Worm (Caenorhabditis elegans) whole organism, midembryonic: ENCODE data around the gene paqr-1.
"Not testable (repeated sequence)": the region's sequence is repeated elsewhere in the genome, so short reads cannot be mapped to it uniquely, and the experiment has no call there.

Experiments
- T22C8.4 ChIP-seq: fragments of 200-800 bp; sonication (Bioruptor generic); IDR thresholded peaks from 2 replicates; pipeline ENCODE4 v1.3.6; 2022; ENCODE audit warnings: missing genetic modification characterization, missing compliant biosample characterization
- cog-1 ChIP-seq: sonication (generic microtip); optimal IDR thresholded peaks from 2 replicates; lab custom pipeline; 2016; ENCODE audit warnings: missing genetic modification characterization, missing compliant biosample characterization
- flt-1 ChIP-seq: fragments of 200-800 bp; sonication (Bioruptor generic); IDR thresholded peaks from 2 replicates; pipeline ENCODE4 v1.3.6; 2022; ENCODE audit warnings: missing genetic modification characterization, missing compliant biosample characterization
- klf-2 ChIP-seq: fragments of 200-800 bp; sonication (Bioruptor generic); conservative IDR thresholded peaks from 2 replicates; pipeline ENCODE4 v1.3.6; 2022; ENCODE audit warnings: missing genetic modification reagents, missing genetic modification characterization, missing compliant biosample characterization
- med-1 ChIP-seq: sonication (generic microtip); optimal IDR thresholded peaks from 2 replicates; lab custom pipeline; 2017; ENCODE audit warnings: missing genetic modification characterization, mild to moderate bottlenecking, missing compliant biosample characterization, antibody characterized with exemption, missing genetic modification reagents; ENCODE audit not compliant: insufficient read depth
- ref-1 ChIP-seq: fragments of 200-800 bp; sonication (Bioruptor generic); conservative IDR thresholded peaks from 2 replicates; pipeline ENCODE4 v1.3.6; 2022; ENCODE audit warnings: missing genetic modification reagents, missing genetic modification characterization, missing compliant biosample characterization
- tab-1 ChIP-seq: fragments of 200-800 bp; sonication (Bioruptor generic); IDR thresholded peaks from 2 replicates; pipeline ENCODE4 v1.3.6; 2022; ENCODE audit warnings: missing genetic modification characterization, missing compliant biosample characterization
- ztf-23 ChIP-seq: fragments of 200-800 bp; sonication (Bioruptor generic); IDR thresholded peaks from 2 replicates; pipeline ENCODE4 v1.3.6; 2022; ENCODE audit warnings: missing genetic modification reagents, missing genetic modification characterization, missing compliant biosample characterization
- ztf-29 ChIP-seq: fragments of 200-800 bp; sonication (Bioruptor generic); IDR thresholded peaks from 2 replicates; pipeline ENCODE4 v1.3.6; 2022; ENCODE audit warnings: missing genetic modification reagents, missing genetic modification characterization, missing compliant biosample characterization

Gene paqr-1

ce11 chrIV:6555388-6556330, at the start of gene paqr-1:
Gene paqr-1, minus strand, starts transcription at chrIV:6555438.
- no peak for TF ChIP-seq cog-1 (tag; lab: Kevin White, UChicago)
- TF ChIP-seq med-1 (GFP tag; lab: Kevin White, UChicago), result no peak
- TF ChIP-seq ztf-29 (GFP tag; lab: Robert Waterston, UW), result no peak
- TF ChIP-seq T22C8.4 (GFP tag; lab: Robert Waterston, UW), result no peak
- TF ChIP-seq flt-1, result no peak
- no peak for TF ChIP-seq ref-1 (GFP tag; lab: Robert Waterston, UW)
- no peak for TF ChIP-seq tab-1 (GFP tag; lab: Robert Waterston, UW)
- TF ChIP-seq klf-2 (GFP tag; lab: Robert Waterston, UW), result no peak
- no peak for TF ChIP-seq ztf-23 (GFP tag; lab: Robert Waterston, UW)

ce11 chrIV:6603549-6603948, 48.3 kb upstream of the paqr-1 start:
- TF ChIP-seq ref-1 (GFP tag; lab: Robert Waterston, UW) (no peak), flt-1 (no peak), ztf-29 (GFP tag; lab: Robert Waterston, UW) (no peak), klf-2 (GFP tag; lab: Robert Waterston, UW) (no peak), cog-1 (tag; lab: Kevin White, UChicago) (no peak), tab-1 (GFP tag; lab: Robert Waterston, UW) (no peak), ztf-23 (GFP tag; lab: Robert Waterston, UW) (no peak), T22C8.4 (GFP tag; lab: Robert Waterston, UW) (no peak), med-1 (GFP tag; lab: Kevin White, UChicago) (no peak)

- TF ChIP-seq klf-2 (GFP tag; lab: Robert Waterston, UW), result no peak
- TF ChIP-seq flt-1, result no peak
- no peak for TF ChIP-seq cog-1 (tag; lab: Kevin White, UChicago)
- TF ChIP-seq ref-1 (GFP tag; lab: Robert Waterston, UW), result no peak
- no peak for TF ChIP-seq ztf-23 (GFP tag; lab: Robert Waterston, UW)
- no peak for TF ChIP-seq ztf-29 (GFP tag; lab: Robert Waterston, UW)
These were observed 47.1 kb upstream of the paqr-1 start, which contains the start of gene F15B10.3 for ce11 chrIV:6602376-6602775. Gene F15B10.3, plus strand, starts transcription at chrIV:6602676.

- TF ChIP-seq T22C8.4 (GFP tag; lab: Robert Waterston, UW), result peak; percentile 49
- no peak for TF ChIP-seq flt-1
These were observed 46.0 kb upstream of the paqr-1 start, which contains the start of gene sup-36 for ce11 chrIV:6601213-6601724. Gene sup-36, plus strand, starts transcription at chrIV:6601674.

- TF ChIP-seq ztf-29 (GFP tag; lab: Robert Waterston, UW), result no peak
- no peak for TF ChIP-seq ref-1 (GFP tag; lab: Robert Waterston, UW)
- no peak for TF ChIP-seq ztf-23 (GFP tag; lab: Robert Waterston, UW)
- no peak for TF ChIP-seq klf-2 (GFP tag; lab: Robert Waterston, UW)
- no peak for TF ChIP-seq med-1 (GFP tag; lab: Kevin White, UChicago)
- no peak for TF ChIP-seq tab-1 (GFP tag; lab: Robert Waterston, UW)
- TF ChIP-seq cog-1 (tag; lab: Kevin White, UChicago), result no peak
- no peak for TF ChIP-seq flt-1
- no peak for TF ChIP-seq T22C8.4 (GFP tag; lab: Robert Waterston, UW)
These were observed 44.2 kb upstream of the paqr-1 start, which contains the start of gene F38A5.8 for ce11 chrIV:6599447-6599846. Gene F38A5.8, plus strand, starts transcription at chrIV:6599747.

- TF ChIP-seq klf-2 (GFP tag; lab: Robert Waterston, UW); tab-1 (GFP tag; lab: Robert Waterston, UW); flt-1: not testable (repeated sequence)
These were observed 43.5 kb upstream of the paqr-1 start, which contains the start of gene nspb-5 for ce11 chrIV:6598740-6599139. Gene nspb-5, plus strand, starts transcription at chrIV:6599040.

ce11 chrIV:6597918-6598317, 42.7 kb upstream of the paqr-1 start, which contains the start of gene nspb-4:
Gene nspb-4, plus strand, starts transcription at chrIV:6598218.
- TF ChIP-seq flt-1; ztf-29 (GFP tag; lab: Robert Waterston, UW); cog-1 (tag; lab: Kevin White, UChicago): not testable (repeated sequence)

ce11 chrIV:6597298-6597697, 42.1 kb upstream of the paqr-1 start, which contains the start of gene F38A5.6:
Gene F38A5.6, minus strand, starts transcription at chrIV:6597398.
- TF ChIP-seq klf-2 (GFP tag; lab: Robert Waterston, UW) (no peak), cog-1 (tag; lab: Kevin White, UChicago) (no peak), T22C8.4 (GFP tag; lab: Robert Waterston, UW) (no peak), ref-1 (GFP tag; lab: Robert Waterston, UW) (no peak), ztf-29 (GFP tag; lab: Robert Waterston, UW) (no peak), tab-1 (GFP tag; lab: Robert Waterston, UW) (no peak), flt-1 (no peak), ztf-23 (GFP tag; lab: Robert Waterston, UW) (no peak), med-1 (GFP tag; lab: Kevin White, UChicago) (no peak)

- no peak for TF ChIP-seq tab-1 (GFP tag; lab: Robert Waterston, UW)
- no peak for TF ChIP-seq med-1 (GFP tag; lab: Kevin White, UChicago)
- TF ChIP-seq klf-2 (GFP tag; lab: Robert Waterston, UW), result no peak
- no peak for TF ChIP-seq T22C8.4 (GFP tag; lab: Robert Waterston, UW)
- TF ChIP-seq cog-1 (tag; lab: Kevin White, UChicago), result no peak
- TF ChIP-seq ztf-29 (GFP tag; lab: Robert Waterston, UW), result no peak
- TF ChIP-seq flt-1, result no peak
- no peak for TF ChIP-seq ztf-23 (GFP tag; lab: Robert Waterston, UW)
- no peak for TF ChIP-seq ref-1 (GFP tag; lab: Robert Waterston, UW)
These were observed 40.7 kb upstream of the paqr-1 start, which contains the start of gene F38A5.22 for ce11 chrIV:6595912-6596311. Gene F38A5.22, minus strand, starts transcription at chrIV:6595940.
